Fruit fly (Drosophila melanogaster): Measurements from ENCODE around the gene Fntb.

Gene Fntb

DNA sequence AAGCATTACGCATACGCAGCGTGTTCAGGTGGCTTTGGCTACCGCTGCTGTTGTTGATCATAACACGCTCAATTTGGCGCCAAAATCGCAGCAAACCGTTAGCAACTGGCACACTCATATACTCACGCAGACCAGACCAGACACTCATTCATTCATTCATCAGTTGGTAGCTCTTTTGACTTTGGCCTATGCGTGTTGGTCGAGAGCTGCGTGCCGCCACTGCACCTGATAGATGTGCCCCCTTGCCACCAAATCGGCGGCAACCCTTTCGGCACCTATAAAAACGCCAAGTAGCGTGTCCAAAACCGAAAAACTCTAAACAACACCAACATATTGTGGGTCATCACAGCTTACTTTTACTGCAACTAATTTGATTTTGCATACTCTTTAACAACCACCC is 38.3 kb upstream of the Fntb start:
- TF ChIP-seq tai (GFP tag; optimal IDR thresholded peaks at IDR 0.05) (no peak), dsf (GFP tag; optimal IDR thresholded peaks at IDR 0.05; ENCODE audit: borderline replicate concordance) (no peak), Rel (GFP tag; optimal IDR thresholded peaks at IDR 0.05) (no peak), Rel (tag; optimal IDR thresholded peaks at IDR 0.05) (no peak), Myc (optimal IDR thresholded peaks at IDR 0.05) (no peak), ey (GFP tag; optimal IDR thresholded peaks at IDR 0.05) (no peak), foxo (GFP tag; optimal IDR thresholded peaks at IDR 0.05) (no peak), dmrt93B (GFP tag; optimal IDR thresholded peaks at IDR 0.05) (no peak), Jra (GFP tag; optimal IDR thresholded peaks at IDR 0.05) (no peak)

DNA sequence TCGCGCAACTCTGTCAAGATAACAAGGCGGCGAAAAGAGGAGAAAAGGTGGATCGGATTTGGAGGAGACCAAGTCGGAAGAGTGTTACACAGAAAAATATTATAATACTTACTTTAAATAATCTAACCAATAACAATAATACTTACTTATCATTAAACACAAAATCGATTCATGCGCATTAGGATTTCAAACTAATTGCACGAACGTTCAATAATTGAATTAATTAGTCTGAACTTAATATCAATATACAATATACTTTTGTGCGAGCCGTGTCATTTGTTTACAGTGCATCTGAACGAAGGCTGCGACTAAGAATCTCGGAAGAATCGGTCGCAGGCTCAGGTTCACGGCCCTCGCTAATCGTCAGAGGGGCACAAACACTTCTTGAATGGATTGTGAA is 37.4 kb upstream of the Fntb start:
- TF ChIP-seq foxo (GFP tag; optimal IDR thresholded peaks at IDR 0.05) = peak in 1 of 2 experiments; percentile 64
- TF ChIP-seq HLH106 (tag; optimal IDR thresholded peaks at IDR 0.05) = peak; percentile 53
- TF ChIP-seq rgr (GFP tag; optimal IDR thresholded peaks at IDR 0.05) = peak; percentile 27
- TF ChIP-seq Vsx2 (GFP tag; optimal IDR thresholded peaks at IDR 0.05; ENCODE audit: partially characterized antibody) = no peak
- TF ChIP-seq psq (GFP tag; optimal IDR thresholded peaks at IDR 0.05) = peak; percentile 41
- TF ChIP-seq Mio (GFP tag; optimal IDR thresholded peaks at IDR 0.05) = no peak
- no peak for TF ChIP-seq Jra (GFP tag; optimal IDR thresholded peaks at IDR 0.05)
- TF ChIP-seq brk (GFP tag; optimal IDR thresholded peaks at IDR 0.05) = no peak
- TF ChIP-seq br (GFP tag; optimal IDR thresholded peaks at IDR 0.05) = peak; percentile 23
- no peak for TF ChIP-seq dsf (GFP tag; optimal IDR thresholded peaks at IDR 0.05; ENCODE audit: borderline replicate concordance)
- no peak for TF ChIP-seq Hr83 (GFP tag; optimal IDR thresholded peaks at IDR 0.05; ENCODE audit: poor library complexity, severe bottlenecking)
- no peak for TF ChIP-seq Rel (GFP tag; optimal IDR thresholded peaks at IDR 0.05)
- no peak for TF ChIP-seq Rel (tag; optimal IDR thresholded peaks at IDR 0.05)
- peak; percentile 36 for TF ChIP-seq OdsH (GFP tag; optimal IDR thresholded peaks at IDR 0.05)
- TF ChIP-seq Dfd (GFP tag; optimal IDR thresholded peaks at IDR 0.05) = no peak
- TF ChIP-seq tai (GFP tag; optimal IDR thresholded peaks at IDR 0.05) = no peak
- TF ChIP-seq ey (GFP tag; optimal IDR thresholded peaks at IDR 0.05) = peak; percentile 22
- peak; percentile 53 for TF ChIP-seq h (GFP tag; optimal IDR thresholded peaks at IDR 0.05)
- TF ChIP-seq dmrt93B (GFP tag; optimal IDR thresholded peaks at IDR 0.05) = no peak
- peak; percentile 43 for TF ChIP-seq fru (GFP tag; optimal IDR thresholded peaks at IDR 0.05)
- no peak for TF ChIP-seq woc (GFP tag; optimal IDR thresholded peaks at IDR 0.05)
- peak; percentile 40 for TF ChIP-seq Sp1 (GFP tag; optimal IDR thresholded peaks at IDR 0.05)

DNA sequence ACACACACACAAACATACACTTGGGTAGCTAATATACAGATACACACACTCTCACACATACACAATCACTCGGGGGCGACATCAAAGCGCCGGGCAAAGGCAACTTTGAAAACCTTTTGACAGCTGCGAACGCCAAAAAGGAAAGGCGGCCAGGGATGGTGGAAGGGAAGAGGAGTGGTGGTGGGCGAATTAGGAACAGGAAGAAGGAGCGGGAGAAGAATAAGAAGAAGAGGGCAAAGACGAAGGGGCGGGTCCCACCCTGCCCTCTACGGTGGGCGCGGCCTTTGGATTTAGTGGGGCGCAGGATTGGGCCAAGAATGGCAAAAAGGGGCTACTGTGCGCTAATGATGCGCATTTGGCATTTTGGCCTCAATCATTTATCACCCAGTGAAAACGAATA is 36.2 kb upstream of the Fntb start:
- TF ChIP-seq dsf (GFP tag; optimal IDR thresholded peaks at IDR 0.05; ENCODE audit: borderline replicate concordance) (no peak), CG9705 (GFP tag; optimal IDR thresholded peaks at IDR 0.05) (no peak), Jra (GFP tag; optimal IDR thresholded peaks at IDR 0.05) (no peak), br (GFP tag; optimal IDR thresholded peaks at IDR 0.05) (no peak), OdsH (GFP tag; optimal IDR thresholded peaks at IDR 0.05) (no peak), h (GFP tag; optimal IDR thresholded peaks at IDR 0.05) (no peak), lola (GFP tag; optimal IDR thresholded peaks at IDR 0.05) (no peak)

DNA sequence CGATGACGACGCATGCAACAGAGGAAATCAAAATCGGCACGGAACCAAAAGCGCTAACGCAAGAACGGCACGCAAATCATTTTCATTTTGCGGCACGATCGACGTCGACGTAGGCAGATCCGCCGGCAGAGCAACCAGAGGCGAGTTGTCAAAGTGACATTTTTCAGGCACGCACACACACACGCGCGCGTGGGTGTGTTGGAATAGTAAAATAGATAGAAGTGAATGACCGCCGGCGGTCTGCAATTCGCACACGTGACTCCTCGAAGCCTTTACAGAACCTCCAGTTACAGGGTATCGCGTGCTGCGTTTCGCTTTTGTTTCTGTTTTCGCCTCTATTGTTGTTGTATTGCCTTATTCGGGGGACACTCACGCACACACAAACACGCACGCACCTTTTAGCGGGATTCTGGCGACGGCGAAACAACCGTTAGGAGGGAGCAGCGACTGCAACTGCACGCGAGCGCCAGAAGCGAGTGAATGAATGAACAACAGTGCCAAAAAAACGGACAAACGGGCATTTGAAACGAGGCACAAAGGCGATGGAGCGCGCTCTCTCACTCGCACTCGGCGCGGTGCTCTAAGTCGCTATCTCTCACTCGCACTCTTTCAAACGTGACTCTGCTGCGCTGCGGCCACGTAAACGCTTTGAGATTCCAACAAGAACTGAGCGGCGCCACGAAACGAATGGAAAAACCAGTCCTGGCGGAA is 29.6 kb upstream of the Fntb start, which contains the start of gene ss:
Gene ss, minus strand, starts transcription at position 668 of the 711 bp plus-strand sequence.
- TF ChIP-seq sage (GFP tag; optimal IDR thresholded peaks at IDR 0.05) (no peak), Hr78 (GFP tag; optimal IDR thresholded peaks at IDR 0.05) (no peak), woc (GFP tag; optimal IDR thresholded peaks at IDR 0.05) (no peak), pan (optimal IDR thresholded peaks at IDR 0.05) (peak; percentile 38)

DNA sequence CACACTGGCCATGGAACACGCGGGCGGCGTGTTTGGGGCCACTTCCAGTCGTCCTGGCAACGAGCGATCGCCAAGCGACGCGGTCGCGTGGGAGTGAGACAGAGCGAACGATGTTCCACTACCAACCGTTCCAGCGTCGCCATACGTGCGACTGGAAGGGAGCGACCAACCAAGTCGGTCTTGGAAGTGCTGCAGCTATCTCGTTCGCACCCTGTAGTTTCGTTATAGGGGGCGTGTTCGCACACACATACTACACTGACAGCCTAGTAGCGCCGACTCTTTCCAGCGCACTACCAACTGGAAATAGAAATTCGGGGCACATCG is 29.1 kb upstream of the Fntb start:
- TF ChIP-seq GATAd (GFP tag; optimal IDR thresholded peaks at IDR 0.05) = no peak
- no peak for TF ChIP-seq Myc (optimal IDR thresholded peaks at IDR 0.05)
- no peak for TF ChIP-seq tai (GFP tag; optimal IDR thresholded peaks at IDR 0.05)
- no peak for TF ChIP-seq Hr83 (GFP tag; optimal IDR thresholded peaks at IDR 0.05; ENCODE audit: poor library complexity, severe bottlenecking)
- no peak for TF ChIP-seq sage (GFP tag; optimal IDR thresholded peaks at IDR 0.05)
- peak; percentile 11 for TF ChIP-seq Dif (GFP tag; optimal IDR thresholded peaks at IDR 0.05; ENCODE audit: partially characterized antibody)

DNA sequence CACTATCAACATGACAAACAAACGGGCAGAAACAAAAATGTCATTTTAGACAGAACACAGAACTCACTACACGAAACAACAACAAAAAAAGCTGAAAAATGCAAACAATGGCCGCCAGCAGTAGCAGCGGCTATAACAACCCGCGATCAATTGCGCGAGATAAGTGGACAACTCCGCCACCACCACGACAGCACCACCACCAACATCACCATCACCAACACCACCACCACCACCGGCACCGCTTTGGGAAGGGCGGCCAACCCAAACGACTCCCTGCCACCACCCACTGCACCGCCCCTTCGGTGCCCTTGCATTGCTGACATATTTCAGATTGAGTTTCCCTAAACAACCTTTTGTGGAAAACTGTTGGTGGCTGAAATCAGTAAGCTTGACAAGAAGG is 26.2 kb upstream of the Fntb start:
- TF ChIP-seq OdsH (GFP tag; optimal IDR thresholded peaks at IDR 0.05) = no peak
- TF ChIP-seq usp (GFP tag; optimal IDR thresholded peaks at IDR 0.05) = no peak
- no peak for TF ChIP-seq jim (GFP tag; optimal IDR thresholded peaks at IDR 0.05)
- TF ChIP-seq sage (GFP tag; optimal IDR thresholded peaks at IDR 0.05) = no peak
- TF ChIP-seq Jra (GFP tag; optimal IDR thresholded peaks at IDR 0.05) = no peak
- no peak for TF ChIP-seq Hr83 (GFP tag; optimal IDR thresholded peaks at IDR 0.05; ENCODE audit: poor library complexity, severe bottlenecking)
- TF ChIP-seq br (GFP tag; optimal IDR thresholded peaks at IDR 0.05) = no peak

Data from whole organism, wandering third instar larva.